Worm (Caenorhabditis elegans) whole organism, late embryonic: ENCODE measurements around the gene cnep-1.

Experiments used
- K02D7.2 ChIP-seq: sonication (generic microtip); optimal IDR thresholded peaks from 2 replicates; lab custom pipeline; 2017; ENCODE audit warnings: mild to moderate bottlenecking, missing genetic modification characterization, missing compliant biosample characterization
- ceh-14 ChIP-seq: sonication (generic microtip); optimal IDR thresholded peaks from 2 replicates; lab custom pipeline; 2016; ENCODE audit warnings: missing genotype, missing genetic modification characterization, missing compliant biosample characterization
- ceh-2 ChIP-seq: sonication (generic microtip); optimal IDR thresholded peaks from 2 replicates; lab custom pipeline; 2016; ENCODE audit warnings: missing genotype, missing genetic modification characterization, missing compliant biosample characterization
- fkh-10 ChIP-seq: fragments of 150-350 bp; optimal IDR thresholded peaks from 2 replicates; lab custom pipeline; 2014; ENCODE audit warnings: missing biosample characterization, missing genetic modification reagents, missing genetic modification characterization
- hlh-15 ChIP-seq: sonication (generic microtip); optimal IDR thresholded peaks from 2 replicates; lab custom pipeline; 2016; ENCODE audit warnings: missing genetic modification characterization, missing compliant biosample characterization
- lin-11 ChIP-seq: fragments of 200-800 bp; sonication (Bioruptor generic); optimal IDR thresholded peaks from 2 replicates; lab custom pipeline; 2018; ENCODE audit warnings: mild to moderate bottlenecking, missing genetic modification characterization, missing compliant biosample characterization
- nhr-11 ChIP-seq: fragments of 150-350 bp; optimal IDR thresholded peaks from 2 replicates; lab custom pipeline; 2014; ENCODE audit warnings: missing biosample characterization, missing genetic modification characterization
- pag-3 ChIP-seq: sonication (generic microtip); optimal IDR thresholded peaks from 2 replicates; lab custom pipeline; 2016; ENCODE audit warnings: missing compliant biosample characterization, missing genetic modification characterization, borderline replicate concordance
- pha-4 ChIP-seq: fragments of 150-350 bp; optimal IDR thresholded peaks from 2 replicates; lab custom pipeline; 2018; ENCODE audit warnings: missing biosample characterization, missing genetic modification reagents, missing genetic modification characterization
- pqm-1 ChIP-seq: sonication (generic microtip); optimal IDR thresholded peaks from 2 replicates; lab custom pipeline; 2016; ENCODE audit warnings: missing genetic modification characterization, missing compliant biosample characterization
- ref-2 ChIP-seq: sonication (generic microtip); optimal IDR thresholded peaks from 2 replicates; lab custom pipeline; 2016; ENCODE audit warnings: missing genetic modification characterization, missing compliant biosample characterization
- unc-3 ChIP-seq, 2 experiments: fragments of 200-800 bp in 1 of 2; sonication (Bioruptor generic) in 1 of 2; sonication (generic microtip) in 1 of 2; conservative IDR thresholded peaks in 1 of 2; optimal IDR thresholded peaks in 1 of 2; 2 replicates each; pipeline versions ENCODE4 v1.3.6 to Lab custom; 2016 to 2022; ENCODE audit warnings: missing compliant biosample characterization in 2 of 2, missing genetic modification characterization in 2 of 2, missing genetic modification reagents in 1 of 2
- unc-42 ChIP-seq: sonication (generic microtip); optimal IDR thresholded peaks from 2 replicates; lab custom pipeline; 2016; ENCODE audit warnings: missing genotype, missing genetic modification characterization, missing compliant biosample characterization

- no peak for TF ChIP-seq ceh-2 (tag; lab: Kevin White, UChicago)
- TF ChIP-seq fkh-10 (GFP tag; lab: Kevin White, UChicago): no peak
- TF ChIP-seq unc-3 (GFP tag; conservative IDR thresholded peaks at IDR 0.05; lab: Robert Waterston, UW): no peak
- no peak for TF ChIP-seq unc-3 (tag; optimal IDR thresholded peaks at IDR 0.05; lab: Kevin White, UChicago)
- no peak for TF ChIP-seq pha-4 (tag; lab: Kevin White, UChicago)
- TF ChIP-seq lin-11 (tag; lab: Kevin White, UChicago): no peak
- no peak for TF ChIP-seq unc-42 (tag; lab: Kevin White, UChicago)
- no peak for TF ChIP-seq ceh-14
- TF ChIP-seq nhr-11 (tag; lab: Kevin White, UChicago): no peak
- no peak for TF ChIP-seq pqm-1
- TF ChIP-seq K02D7.2 (tag; lab: Kevin White, UChicago): no peak
- TF ChIP-seq hlh-15: no peak
- TF ChIP-seq pag-3 (tag; lab: Kevin White, UChicago): no peak
- no peak for TF ChIP-seq ref-2
These were observed 28.8 kb downstream of the cnep-1 start, which contains the start of gene nhr-21 for ce11 chrII:7338995-7339394.
